Worm (Caenorhabditis elegans) whole organism, mixed stage, embryonic: Measurements from ENCODE around the gene F35C8.8.

Source experiments
- M03D4.4 ChIP-seq: sonication (generic microtip); optimal IDR thresholded peaks from 2 replicates; lab custom pipeline; 2017; ENCODE audit warnings: mild to moderate bottlenecking, missing genetic modification characterization, missing compliant biosample characterization
- bed-3 ChIP-seq: fragments of 200-800 bp; sonication (Bioruptor generic); optimal IDR thresholded peaks from 3 replicates; lab custom pipeline; 2018; ENCODE audit warnings: mild to moderate bottlenecking, missing genetic modification characterization, moderate library complexity, missing compliant biosample characterization
- blmp-1 ChIP-seq: fragments of 150-350 bp; optimal IDR thresholded peaks from 2 replicates; lab custom pipeline; 2014; ENCODE audit warnings: missing biosample characterization, missing genetic modification characterization
- ceh-39 ChIP-seq: fragments of 150-350 bp; optimal IDR thresholded peaks from 2 replicates; lab custom pipeline; 2014; ENCODE audit warnings: missing biosample characterization, missing genetic modification characterization
- ceh-43 ChIP-seq: fragments of 200-800 bp; sonication (Bioruptor generic); optimal IDR thresholded peaks from 2 replicates; lab custom pipeline; 2018; ENCODE audit warnings: mild to moderate bottlenecking, missing genetic modification characterization, moderate library complexity, missing compliant biosample characterization
- ceh-83 ChIP-seq: fragments of 200-800 bp; sonication (Bioruptor generic); optimal IDR thresholded peaks from 2 replicates; lab custom pipeline; 2018; ENCODE audit warnings: mild to moderate bottlenecking, missing genetic modification characterization, missing compliant biosample characterization
- ces-1 ChIP-seq: fragments of 150-350 bp; optimal IDR thresholded peaks from 2 replicates; lab custom pipeline; 2014; ENCODE audit warnings: missing biosample characterization, missing genetic modification reagents, missing genetic modification characterization
- cnd-1 ChIP-seq: fragments of 200-800 bp; sonication (Bioruptor generic); optimal IDR thresholded peaks from 2 replicates; lab custom pipeline; 2018; ENCODE audit warnings: mild to moderate bottlenecking, missing genetic modification characterization, missing compliant biosample characterization
- drap-1 ChIP-seq: fragments of 200-800 bp; sonication (Bioruptor generic); optimal IDR thresholded peaks from 3 replicates; lab custom pipeline; 2018; ENCODE audit warnings: mild to moderate bottlenecking, missing genetic modification characterization, missing compliant biosample characterization
- elt-1 ChIP-seq: sonication (generic microtip); optimal IDR thresholded peaks from 2 replicates; lab custom pipeline; 2017; ENCODE audit warnings: missing genetic modification characterization, mild to moderate bottlenecking, missing compliant biosample characterization, antibody characterized with exemption, moderate library complexity, borderline replicate concordance; ENCODE audit not compliant: insufficient read depth
- elt-3 ChIP-seq: fragments of 150-350 bp; optimal IDR thresholded peaks from 2 replicates; lab custom pipeline; 2014; ENCODE audit warnings: missing biosample characterization, missing genetic modification characterization
- flh-1 ChIP-seq: fragments of 200-800 bp; sonication (Bioruptor generic); optimal IDR thresholded peaks from 2 replicates; lab custom pipeline; 2018; ENCODE audit warnings: mild to moderate bottlenecking, missing genetic modification characterization, moderate library complexity, missing compliant biosample characterization
- ham-2 ChIP-seq: fragments of 200-800 bp; sonication (Bioruptor generic); optimal IDR thresholded peaks from 2 replicates; lab custom pipeline; 2018; ENCODE audit warnings: mild to moderate bottlenecking, missing genetic modification characterization, missing compliant biosample characterization
- lin-13 ChIP-seq: fragments of 150-350 bp; optimal IDR thresholded peaks from 2 replicates; lab custom pipeline; 2014; ENCODE audit warnings: missing biosample characterization, missing genetic modification characterization
- lin-32 ChIP-seq: fragments of 200-800 bp; sonication (Bioruptor generic); optimal IDR thresholded peaks from 2 replicates; lab custom pipeline; 2018; ENCODE audit warnings: mild to moderate bottlenecking, missing genetic modification characterization, missing compliant biosample characterization
- lsy-2 ChIP-seq: fragments of 150-350 bp; optimal IDR thresholded peaks from 2 replicates; lab custom pipeline; 2014; ENCODE audit warnings: missing biosample characterization, missing genetic modification characterization
- mab-5 ChIP-seq: fragments of 150-350 bp; optimal IDR thresholded peaks from 2 replicates; lab custom pipeline; 2014; ENCODE audit warnings: missing biosample characterization, missing genetic modification characterization
- mep-1 ChIP-seq: fragments of 150-350 bp; optimal IDR thresholded peaks from 2 replicates; lab custom pipeline; 2017; ENCODE audit warnings: missing biosample characterization, missing genetic modification reagents, missing genetic modification characterization, inconsistent platforms
- mls-2 ChIP-seq: sonication (generic microtip); optimal IDR thresholded peaks from 2 replicates; lab custom pipeline; 2016; ENCODE audit warnings: mild to moderate bottlenecking, missing genetic modification characterization, moderate library complexity, missing compliant biosample characterization
- nhr-12 ChIP-seq: fragments of 150-350 bp; optimal IDR thresholded peaks from 2 replicates; lab custom pipeline; 2014; ENCODE audit warnings: missing biosample characterization, missing genetic modification characterization
- nhr-237 ChIP-seq: fragments of 150-350 bp; optimal IDR thresholded peaks from 2 replicates; lab custom pipeline; 2014; ENCODE audit warnings: missing biosample characterization, missing genetic modification characterization
- nhr-76 ChIP-seq: sonication (generic microtip); optimal IDR thresholded peaks from 2 replicates; lab custom pipeline; 2017; ENCODE audit warnings: missing biosample characterization, missing genetic modification characterization
- pha-4 ChIP-seq: fragments of 150-350 bp; optimal IDR thresholded peaks from 2 replicates; lab custom pipeline; 2018; ENCODE audit warnings: missing biosample characterization, missing genetic modification reagents, missing genetic modification characterization
- sem-2 ChIP-seq: fragments of 200-800 bp; sonication (Bioruptor generic); optimal IDR thresholded peaks from 2 replicates; lab custom pipeline; 2018; ENCODE audit warnings: mild to moderate bottlenecking, missing genetic modification characterization, missing compliant biosample characterization
- snpc-4 ChIP-seq: fragments of 150-350 bp; optimal IDR thresholded peaks from 2 replicates; lab custom pipeline; 2014; ENCODE audit warnings: missing biosample characterization, missing genetic modification characterization
- sptf-1 ChIP-seq: sonication (generic microtip); optimal IDR thresholded peaks from 2 replicates; lab custom pipeline; 2017; ENCODE audit warnings: mild to moderate bottlenecking, missing genetic modification characterization, moderate library complexity, missing compliant biosample characterization
- tbx-8 ChIP-seq: fragments of 200-800 bp; sonication (Bioruptor generic); optimal IDR thresholded peaks from 2 replicates; lab custom pipeline; 2018; ENCODE audit warnings: mild to moderate bottlenecking, missing genetic modification characterization, moderate library complexity, missing compliant biosample characterization
- unc-120 ChIP-seq: sonication (generic microtip); optimal IDR thresholded peaks from 2 replicates; lab custom pipeline; 2017; ENCODE audit warnings: missing genetic modification characterization, missing compliant biosample characterization; ENCODE audit not compliant: poor library complexity, severe bottlenecking
- unc-62 ChIP-seq: fragments of 150-350 bp; optimal IDR thresholded peaks from 2 replicates; lab custom pipeline; 2014; ENCODE audit warnings: missing biosample characterization, missing genetic modification reagents, missing genetic modification characterization

The F35C8.8 gene

ce11 chrX:5346303-5346702, 26.1 kb downstream of the F35C8.8 start:
- no peak for TF ChIP-seq elt-3 (tag; lab: Kevin White, UChicago)
- TF ChIP-seq sem-2 (GFP tag; lab: Kevin White, UChicago), result no peak
- no peak for TF ChIP-seq cnd-1 (tag; lab: Kevin White, UChicago)
- TF ChIP-seq ceh-39, result no peak
- no peak for TF ChIP-seq unc-120 (tag; lab: Kevin White, UChicago)
- no peak for TF ChIP-seq drap-1
- no peak for TF ChIP-seq ham-2 (GFP tag; lab: Kevin White, UChicago)
- no peak for TF ChIP-seq sptf-1 (tag; lab: Kevin White, UChicago)
- no peak for TF ChIP-seq ces-1 (GFP tag; lab: Kevin White, UChicago)

ce11 chrX:5344287-5344686, 28.2 kb downstream of the F35C8.8 start, which contains the start of gene C26B9.1:
C26B9.1 (plus strand) TSS chrX:5344587.
- TF ChIP-seq tbx-8 (no peak), mab-5 (tag; lab: Kevin White, UChicago) (no peak), snpc-4 (tag; lab: Kevin White, UChicago) (no peak), pha-4 (no peak), sem-2 (GFP tag; lab: Kevin White, UChicago) (no peak), elt-3 (tag; lab: Kevin White, UChicago) (no peak), lsy-2 (tag; lab: Kevin White, UChicago) (no peak), mls-2 (tag; lab: Kevin White, UChicago) (no peak), drap-1 (no peak), ceh-43 (no peak), cnd-1 (tag; lab: Kevin White, UChicago) (no peak), unc-62 (GFP tag; lab: Kevin White, UChicago) (no peak), flh-1 (no peak), nhr-12 (tag; lab: Kevin White, UChicago) (no peak), ces-1 (GFP tag; lab: Kevin White, UChicago) (no peak), unc-120 (tag; lab: Kevin White, UChicago) (no peak), nhr-76 (tag; lab: Kevin White, UChicago) (no peak)

ce11 chrX:5342007-5342406, 30.4 kb downstream of the F35C8.8 start, which contains the start of gene C26B9.7:
C26B9.7 (plus strand) TSS chrX:5342307.
- TF ChIP-seq nhr-12 (tag; lab: Kevin White, UChicago) (no peak), unc-120 (tag; lab: Kevin White, UChicago) (no peak), ham-2 (GFP tag; lab: Kevin White, UChicago) (no peak), cnd-1 (tag; lab: Kevin White, UChicago) (no peak), nhr-237 (tag; lab: Kevin White, UChicago) (no peak), mep-1 (tag; lab: Kevin White, UChicago) (no peak), pha-4 (no peak), mls-2 (tag; lab: Kevin White, UChicago) (no peak), lin-32 (GFP tag; lab: Kevin White, UChicago) (no peak), drap-1 (no peak), elt-1 (tag; lab: Kevin White, UChicago) (no peak), sptf-1 (tag; lab: Kevin White, UChicago) (no peak), ces-1 (GFP tag; lab: Kevin White, UChicago) (no peak), nhr-76 (tag; lab: Kevin White, UChicago) (no peak), lsy-2 (tag; lab: Kevin White, UChicago) (no peak), elt-3 (tag; lab: Kevin White, UChicago) (no peak), flh-1 (no peak)

- no peak for TF ChIP-seq ceh-43
Measured at ce11 chrX:5339889-5340288, 32.5 kb downstream of the F35C8.8 start, which contains the start of gene C26B9.2. C26B9.2 (plus strand) TSS chrX:5340189.

- TF ChIP-seq blmp-1 (tag; lab: Kevin White, UChicago) (no peak), lin-32 (GFP tag; lab: Kevin White, UChicago) (no peak), sem-2 (GFP tag; lab: Kevin White, UChicago) (no peak), lin-13 (tag; lab: Kevin White, UChicago) (no peak), cnd-1 (tag; lab: Kevin White, UChicago) (no peak), ham-2 (GFP tag; lab: Kevin White, UChicago) (no peak), nhr-76 (tag; lab: Kevin White, UChicago) (no peak), sptf-1 (tag; lab: Kevin White, UChicago) (no peak), ceh-43 (no peak), unc-62 (GFP tag; lab: Kevin White, UChicago) (no peak), tbx-8 (no peak), mep-1 (tag; lab: Kevin White, UChicago) (no peak), mls-2 (tag; lab: Kevin White, UChicago) (no peak), M03D4.4 (tag; lab: Kevin White, UChicago) (no peak), ceh-83 (GFP tag; lab: Kevin White, UChicago) (no peak), bed-3 (GFP tag; lab: Kevin White, UChicago) (no peak)
Measured at ce11 chrX:5339357-5339756, 33.1 kb downstream of the F35C8.8 start.
